Fruit fly (Drosophila melanogaster): ENCODE data around the gene qin.
A peak's percentile ranks its signal among the peaks of the same experiment; 100 is the strongest.

The qin gene

DNA sequence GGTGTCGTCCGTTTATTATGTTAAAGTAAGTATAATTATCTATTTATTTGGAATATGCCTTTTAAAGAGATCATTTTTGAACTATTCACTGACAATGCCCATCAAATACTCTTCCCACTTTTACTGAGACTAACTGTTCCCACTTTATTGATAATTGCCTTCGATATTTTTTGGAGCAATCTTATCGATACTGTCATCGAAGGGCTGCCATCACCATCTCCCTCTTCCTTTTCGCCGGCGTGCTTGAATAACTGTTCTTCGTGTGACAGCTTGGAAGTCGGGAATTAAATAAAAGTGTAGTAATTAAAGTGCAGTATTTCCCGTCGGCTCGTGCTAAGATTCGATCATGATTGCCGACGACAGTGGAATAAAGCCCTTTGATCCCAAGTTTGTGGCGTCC is at the start of gene qin:
TSS of gene qin (plus strand) at position 274 of the 400 bp plus-strand sequence.
- TF ChIP-seq CG8281 (tag; optimal IDR thresholded peaks at IDR 0.05) (no peak), CG2712 (tag; optimal IDR thresholded peaks at IDR 0.05) (no peak), CG6791 (GFP tag; IDR thresholded peaks at IDR 0.05; ENCODE audit: partially characterized antibody) (0 out of 3 replicates have a peak, but pooled peaks have one; percentile 50), Doc3 (GFP tag; IDR thresholded peaks at IDR 0.05; ENCODE audit: partially characterized antibody) (0 out of 3 replicates have a peak, but pooled peaks have one; percentile 28), BEAF-32 (GFP tag; optimal IDR thresholded peaks at IDR 0.05) (peak; percentile 57), ttk (GFP tag; IDR thresholded peaks at IDR 0.05) (no peak), hbn (GFP tag; IDR thresholded peaks at IDR 0.05; ENCODE audit: partially characterized antibody) (peak; percentile 40; the same call in 1 of the 2 replicates), CG8089 (GFP tag; optimal IDR thresholded peaks at IDR 0.05) (no peak), D (optimal IDR thresholded peaks at IDR 0.05) (no peak), D (GFP tag; optimal IDR thresholded peaks at IDR 0.05) (no peak), Scr (GFP tag; IDR thresholded peaks at IDR 0.05; ENCODE audit: partially characterized antibody) (peak; percentile 58), vnd (GFP tag; IDR thresholded peaks at IDR 0.05; ENCODE audit: partially characterized antibody) (no peak), salm (tag; optimal IDR thresholded peaks at IDR 0.05) (no peak), gfzf (GFP tag; optimal IDR thresholded peaks at IDR 0.05) (no peak), rib (GFP tag; IDR thresholded peaks at IDR 0.05) (no peak), sug (tag; optimal IDR thresholded peaks at IDR 0.05) (no peak), CG3407 (GFP tag; optimal IDR thresholded peaks at IDR 0.05) (no peak), CG10267 (tag; optimal IDR thresholded peaks at IDR 0.05) (no peak), dmrt99B (tag; optimal IDR thresholded peaks at IDR 0.05) (no peak), Myb (GFP tag; optimal IDR thresholded peaks at IDR 0.05) (no peak), Bteb2 (GFP tag; optimal IDR thresholded peaks at IDR 0.05) (no peak), CG4730 (GFP tag; IDR thresholded peaks at IDR 0.05) (no peak), CG18011 (GFP tag; optimal IDR thresholded peaks at IDR 0.05) (no peak), Dref (GFP tag; IDR thresholded peaks at IDR 0.05) (peak; percentile 49), Dll (GFP tag; IDR thresholded peaks at IDR 0.05; ENCODE audit: partially characterized antibody) (peak; percentile 60; the same call in 3 of the 4 replicates), CG14014 (GFP tag; IDR thresholded peaks at IDR 0.05) (no peak), sob (GFP tag; IDR thresholded peaks at IDR 0.05) (no peak), peb (GFP tag; IDR thresholded peaks at IDR 0.05) (no peak), bcd (GFP tag; optimal IDR thresholded peaks at IDR 0.05) (no peak), CG11504 (tag; optimal IDR thresholded peaks at IDR 0.05) (no peak), CG16813 (GFP tag; IDR thresholded peaks at IDR 0.05; ENCODE audit: partially characterized antibody) (peak; percentile 51; the same call in 1 of the 3 replicates), CG15514 (GFP tag; optimal IDR thresholded peaks at IDR 0.05) (no peak), PHDP (tag; optimal IDR thresholded peaks at IDR 0.05) (no peak), YL-1 (GFP tag; optimal IDR thresholded peaks at IDR 0.05) (no peak), en (GFP tag; optimal IDR thresholded peaks at IDR 0.05) (no peak), stwl (tag; optimal IDR thresholded peaks at IDR 0.05) (peak; percentile 99), Rx (GFP tag; IDR thresholded peaks at IDR 0.05) (no peak), CG7271 (tag; optimal IDR thresholded peaks at IDR 0.05) (no peak), Dad (GFP tag; optimal IDR thresholded peaks at IDR 0.05) (no peak), zen2 (GFP tag; IDR thresholded peaks at IDR 0.05; ENCODE audit: partially characterized antibody) (no peak), Deaf1 (tag; optimal IDR thresholded peaks at IDR 0.05) (no peak), Ets65A (GFP tag) (no peak), CG8944 (GFP tag; optimal IDR thresholded peaks at IDR 0.05) (no peak), CG13287 (GFP tag; IDR thresholded peaks at IDR 0.05; ENCODE audit: partially characterized antibody) (peak; percentile 43; the same call in 1 of the 2 replicates), her (GFP tag; optimal IDR thresholded peaks at IDR 0.05) (no peak), Atf-2 (GFP tag; optimal IDR thresholded peaks at IDR 0.05) (no peak), hb (GFP tag; IDR thresholded peaks at IDR 0.05; ENCODE audit: partially characterized antibody) (no peak), row (GFP tag; IDR thresholded peaks at IDR 0.05) (no peak), CG7556 (GFP tag; optimal IDR thresholded peaks at IDR 0.05) (no peak), Mrtf (GFP tag; IDR thresholded peaks at IDR 0.05) (no peak)

Measured in whole organism, embryonic.